Worm (Caenorhabditis elegans) whole organism, L4/young adult: ENCODE results near the gene F20D1.3.

Experiments used
- W03F9.2 ChIP-seq: fragments of 150-350 bp; optimal IDR thresholded peaks from 2 replicates; lab custom pipeline; 2014; ENCODE audit warnings: missing biosample characterization, missing genetic modification characterization
- dao-5 ChIP-seq: sonication (generic microtip); optimal IDR thresholded peaks from 2 replicates; lab custom pipeline; 2016; ENCODE audit warnings: missing genotype, missing genetic modification characterization, moderate library complexity, missing compliant biosample characterization
- him-1 ChIP-seq: sonication (generic microtip); optimal IDR thresholded peaks from 2 replicates; lab custom pipeline; 2016; ENCODE audit warnings: missing genotype, missing genetic modification reagents, missing genetic modification characterization, missing compliant biosample characterization

The F20D1.3 gene

DNA sequence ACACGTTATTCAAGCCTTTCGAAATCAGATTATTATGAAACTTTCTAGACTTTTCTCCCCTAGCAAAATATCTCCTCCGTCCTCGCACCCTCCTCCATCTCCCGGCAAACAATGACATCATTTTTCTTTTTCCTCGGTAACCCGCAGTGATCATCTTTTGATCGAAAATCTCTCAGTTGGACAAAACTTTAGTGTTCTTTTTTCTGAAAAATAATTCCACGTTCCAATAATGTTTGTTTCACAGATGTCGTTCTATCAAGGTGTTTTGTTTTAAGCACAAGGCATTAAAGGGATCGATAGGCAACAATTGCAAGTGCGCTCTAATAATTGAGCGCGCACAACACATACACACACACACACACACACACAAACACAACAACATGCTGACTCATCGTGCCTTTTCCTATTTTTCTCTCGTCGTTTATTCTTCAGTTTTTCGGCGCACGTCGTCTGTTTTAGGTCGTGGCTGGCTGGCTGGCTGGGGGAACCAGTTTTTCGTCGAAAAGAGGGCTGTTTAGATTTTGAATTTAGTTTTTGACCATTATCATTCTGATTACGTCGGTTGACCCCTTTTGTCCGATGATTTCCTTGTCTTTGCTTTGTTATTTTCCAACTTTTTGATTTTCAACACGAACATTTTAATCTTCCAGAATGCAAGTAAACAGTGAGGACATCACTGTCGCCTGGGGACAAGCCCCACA is at the start of gene F20D1.3:
Gene F20D1.3, plus strand, starts transcription at position 651 of the 701 bp plus-strand sequence.
- TF ChIP-seq him-1 (tag; lab: Kevin White, UChicago) (no peak), W03F9.2 (peak; percentile 24), dao-5 (tag; lab: Kevin White, UChicago) (no peak)

ce11 chrX:14928854-14929253 is 47.1 kb upstream of the F20D1.3 start, which contains the start of gene ntr-2:
ntr-2 (minus strand) TSS chrX:14928954.
- TF ChIP-seq dao-5 (tag; lab: Kevin White, UChicago) (no peak), him-1 (tag; lab: Kevin White, UChicago) (no peak), W03F9.2 (no peak)

ce11 chrX:14929512-14929911 is 46.4 kb upstream of the F20D1.3 start:
- TF ChIP-seq W03F9.2, result no peak

ce11 chrX:14931443-14931842 is 44.5 kb upstream of the F20D1.3 start:
- no peak for TF ChIP-seq him-1 (tag; lab: Kevin White, UChicago)
- TF ChIP-seq W03F9.2, result no peak
- TF ChIP-seq dao-5 (tag; lab: Kevin White, UChicago), result no peak

DNA sequence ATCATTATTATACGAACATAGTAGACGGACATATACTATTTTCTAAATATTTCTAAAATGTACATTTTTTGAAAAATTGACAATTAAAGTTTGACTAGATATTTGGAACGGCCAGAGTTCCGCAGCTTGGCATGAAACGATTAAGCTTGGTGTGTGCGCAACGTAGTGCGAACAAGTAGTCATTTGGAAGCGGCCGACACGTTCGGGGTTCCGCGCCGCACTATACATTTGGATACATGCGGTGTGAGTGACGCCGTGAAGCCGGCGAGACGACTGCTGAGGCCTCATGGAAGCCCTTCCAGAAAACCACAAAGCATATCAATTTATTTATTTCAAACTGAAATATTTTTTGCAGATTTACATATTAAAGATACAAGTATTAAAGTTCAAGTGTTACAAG is 37.7 kb upstream of the F20D1.3 start:
- TF ChIP-seq dao-5 (tag; lab: Kevin White, UChicago) (no peak), him-1 (tag; lab: Kevin White, UChicago) (no peak), W03F9.2 (no peak)

DNA sequence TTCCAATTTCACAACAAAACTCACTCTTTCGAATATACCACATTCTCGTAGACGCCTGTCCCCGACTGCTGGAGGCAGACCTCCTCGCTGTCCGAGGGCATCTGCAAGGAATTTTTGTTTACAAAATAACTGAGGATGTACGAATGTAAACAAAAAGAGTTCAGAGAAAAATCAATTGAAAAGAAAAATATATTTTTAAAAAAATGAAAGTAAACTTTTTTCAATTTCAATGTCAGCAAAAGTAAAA is 29.8 kb upstream of the F20D1.3 start, which contains the start of gene mrp-5:
Gene mrp-5, minus strand, starts transcription at position 101 of the 247 bp plus-strand sequence.
- no peak for TF ChIP-seq W03F9.2
- TF ChIP-seq him-1 (tag; lab: Kevin White, UChicago), result no peak
- no peak for TF ChIP-seq dao-5 (tag; lab: Kevin White, UChicago)

DNA sequence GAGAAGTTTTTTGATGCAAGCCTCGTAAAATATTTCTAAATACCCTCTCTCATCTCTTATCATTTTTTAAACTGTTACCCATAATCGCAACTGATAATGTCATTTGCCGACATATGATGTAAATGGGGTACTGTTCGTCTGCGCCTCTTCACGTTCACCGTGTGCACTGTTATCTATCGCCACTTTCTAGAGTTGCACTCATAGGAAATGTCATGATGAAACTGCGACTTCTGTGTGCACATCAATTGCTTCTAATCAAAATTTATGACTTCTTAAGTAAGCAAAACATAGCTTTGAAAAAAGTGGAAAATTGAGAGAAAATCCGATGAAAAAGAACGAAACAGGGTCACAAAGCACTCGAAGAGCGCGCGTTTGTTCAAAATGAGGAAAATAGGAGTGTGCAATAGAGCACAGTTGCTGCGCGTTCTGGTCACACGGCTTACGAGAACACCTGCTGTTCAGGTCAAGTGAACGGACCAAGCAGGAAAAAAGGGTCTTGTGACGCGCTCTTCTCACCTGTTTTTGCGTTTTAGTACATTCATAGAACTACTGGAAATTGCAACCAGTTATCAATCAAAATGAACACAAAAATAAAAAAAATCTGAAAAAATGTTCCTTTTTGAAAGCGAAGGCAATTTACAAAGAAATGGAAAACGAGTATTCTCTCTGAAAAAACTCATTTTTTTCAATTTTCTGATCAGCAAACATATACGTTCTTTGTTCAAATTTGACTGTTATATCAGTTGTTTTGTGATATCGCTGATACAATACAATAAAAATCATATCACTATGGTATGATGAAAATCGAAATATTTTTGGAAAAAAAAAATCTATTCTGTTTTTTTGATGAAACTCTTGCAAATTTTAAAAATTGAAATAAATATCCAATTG is 29.2 kb upstream of the F20D1.3 start:
- TF ChIP-seq dao-5 (tag; lab: Kevin White, UChicago) (no peak), him-1 (tag; lab: Kevin White, UChicago) (no peak), W03F9.2 (no peak)

ce11 chrX:14947355-14947668 is 28.6 kb upstream of the F20D1.3 start:
- TF ChIP-seq him-1 (tag; lab: Kevin White, UChicago) (no peak), dao-5 (tag; lab: Kevin White, UChicago) (no peak), W03F9.2 (no peak)

DNA sequence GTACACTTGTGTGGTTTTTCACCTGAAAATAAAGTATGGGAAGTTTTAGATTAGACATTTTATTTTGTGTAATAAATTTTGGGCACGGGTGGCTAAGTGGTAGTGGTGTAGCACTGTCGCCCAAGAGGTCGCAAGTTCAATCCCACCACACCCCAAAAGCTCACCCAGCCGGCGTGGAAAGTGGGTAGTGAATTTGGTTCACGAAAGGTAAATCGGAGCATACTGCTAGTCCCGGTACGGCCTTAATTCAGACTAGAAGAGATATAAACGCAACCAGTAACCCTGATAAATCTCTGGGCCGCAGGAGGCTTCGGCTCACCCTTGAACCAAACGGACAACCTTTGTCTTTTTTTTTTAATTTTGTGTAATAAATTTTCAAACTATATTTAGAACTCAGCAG is 24.1 kb upstream of the F20D1.3 start:
- TF ChIP-seq dao-5 (tag; lab: Kevin White, UChicago) (no peak), W03F9.2 (no peak), him-1 (tag; lab: Kevin White, UChicago) (no peak)

ce11 chrX:14954548-14954947 is 21.4 kb upstream of the F20D1.3 start, which contains the start of gene pag-3:
pag-3 (minus strand) TSS chrX:14954648.
- TF ChIP-seq dao-5 (tag; lab: Kevin White, UChicago), result no peak
- TF ChIP-seq W03F9.2, result no peak
- TF ChIP-seq him-1 (tag; lab: Kevin White, UChicago), result no peak

- TF ChIP-seq dao-5 (tag; lab: Kevin White, UChicago) (no peak), W03F9.2 (no peak), him-1 (tag; lab: Kevin White, UChicago) (no peak)
These were observed 18.7 kb upstream of the F20D1.3 start for ce11 chrX:14957176-14957575.

- TF ChIP-seq W03F9.2 (no peak), him-1 (tag; lab: Kevin White, UChicago) (no peak), dao-5 (tag; lab: Kevin White, UChicago) (no peak)
These were observed 17.5 kb upstream of the F20D1.3 start for ce11 chrX:14958401-14958800.

DNA sequence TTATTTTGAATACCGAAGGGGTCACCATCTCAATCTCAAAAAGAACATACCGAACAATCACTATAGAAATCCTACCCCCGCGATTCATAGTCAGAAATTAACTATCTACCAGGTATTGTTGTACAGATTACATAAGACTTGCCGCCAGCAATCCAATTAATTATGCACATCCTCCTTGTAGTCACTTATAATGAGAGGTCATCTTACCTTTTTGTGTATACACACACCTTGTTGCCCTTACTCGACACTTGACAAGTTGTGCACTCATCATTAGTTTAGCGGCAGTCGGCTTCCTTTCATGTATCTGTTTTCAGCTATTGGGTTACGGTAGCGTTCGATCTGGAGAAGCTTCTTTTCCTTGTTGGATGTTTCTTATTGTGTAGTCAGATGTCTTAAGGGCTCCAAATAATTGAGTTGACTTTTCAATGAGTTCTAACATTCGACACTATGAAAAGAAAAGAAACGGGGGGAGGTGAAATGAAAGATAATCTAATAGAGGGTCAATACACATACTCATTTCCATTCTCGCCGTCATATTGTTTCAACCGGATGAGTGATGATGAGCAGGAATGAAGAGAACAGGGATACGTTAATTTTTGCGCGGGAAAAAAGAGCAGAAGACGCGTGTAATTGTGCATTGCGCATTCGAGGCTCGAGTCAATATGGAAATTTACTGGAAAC is 16.4 kb upstream of the F20D1.3 start:
- no peak for TF ChIP-seq him-1 (tag; lab: Kevin White, UChicago)
- no peak for TF ChIP-seq W03F9.2
- no peak for TF ChIP-seq dao-5 (tag; lab: Kevin White, UChicago)

DNA sequence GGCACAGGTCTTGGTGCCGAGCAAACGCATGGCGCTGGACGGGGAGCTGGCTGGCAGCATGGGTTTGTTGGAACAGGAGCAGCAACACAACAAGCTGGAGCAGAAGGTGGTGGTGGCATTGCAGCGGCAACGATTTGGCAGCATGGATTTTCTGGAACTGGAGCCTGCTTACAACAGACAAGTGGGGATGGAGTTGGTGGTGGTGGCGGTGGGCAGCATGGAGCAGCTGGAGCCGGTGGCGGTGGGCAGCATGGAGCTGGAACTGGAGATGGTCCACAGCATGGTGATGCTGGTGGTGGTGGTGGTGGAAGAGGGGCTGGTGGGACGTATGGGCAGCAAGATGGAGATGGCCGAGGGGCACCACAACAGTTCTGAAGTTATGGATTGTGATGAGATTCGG is 15.1 kb upstream of the F20D1.3 start:
- TF ChIP-seq him-1 (tag; lab: Kevin White, UChicago) (no peak), W03F9.2 (no peak)
